Fruit fly (Drosophila melanogaster): ENCODE data around the gene Aduk.

Aduk gene

DNA sequence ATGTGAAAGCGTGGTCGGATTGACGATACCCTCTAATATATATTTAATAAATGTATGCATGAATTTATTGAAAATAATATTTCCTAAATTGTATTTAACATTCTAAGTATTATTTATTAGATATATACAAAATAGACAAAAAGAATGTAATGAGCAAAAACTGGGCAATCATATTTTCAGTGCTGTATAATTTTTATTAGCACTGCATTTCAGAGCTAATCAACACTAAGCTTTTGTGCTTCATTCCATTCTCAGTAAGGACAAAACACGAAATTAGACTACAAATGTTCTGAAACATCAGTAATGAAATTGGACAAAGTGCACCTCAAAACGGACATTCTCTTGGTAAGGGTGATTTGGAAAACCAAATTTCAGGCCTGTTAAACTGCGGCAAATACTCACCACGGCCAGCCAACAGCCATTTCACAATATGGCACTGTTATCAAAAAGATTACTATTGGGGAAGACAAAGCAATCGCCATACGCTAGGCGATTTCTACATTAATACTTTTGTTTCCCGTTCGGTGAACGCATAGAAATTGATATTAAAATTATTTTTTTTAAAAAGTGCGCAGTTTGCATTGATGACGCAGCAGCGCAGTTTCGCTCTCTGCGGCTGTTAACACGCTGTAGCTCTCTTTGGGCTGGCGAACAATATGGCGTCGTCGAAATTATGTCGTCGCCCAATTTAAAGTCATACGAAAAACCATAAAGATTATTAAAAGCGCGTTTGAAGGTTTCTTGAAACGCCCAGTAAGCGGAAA is 6.1 kb upstream of the Aduk start (continued):
- TF ChIP-seq z (GFP tag; IDR thresholded peaks at IDR 0.05) = no peak; the same call in 2 of the 3 replicates
- peak; percentile 92 for TF ChIP-seq CG1233 (GFP tag; optimal IDR thresholded peaks at IDR 0.05)
- peak; percentile 69 for TF ChIP-seq Side (GFP tag; optimal IDR thresholded peaks at IDR 0.05)
- peak; percentile 10 for TF ChIP-seq Sry-δ (GFP tag; optimal IDR thresholded peaks at IDR 0.05)
- TF ChIP-seq eyg (GFP tag; optimal IDR thresholded peaks at IDR 0.05) = peak; percentile 23
- TF ChIP-seq Max (GFP tag; optimal IDR thresholded peaks at IDR 0.05) = peak; percentile 83
- TF ChIP-seq h (optimal IDR thresholded peaks at IDR 0.05) = no peak
- TF ChIP-seq CG12744 (GFP tag; optimal IDR thresholded peaks at IDR 0.05) = no peak
- TF ChIP-seq ci (GFP tag; IDR thresholded peaks at IDR 0.05) = peak; percentile 79; the same call in 2 of the 3 replicates
- peak; percentile 49 for TF ChIP-seq Ravus (GFP tag; IDR thresholded peaks at IDR 0.05)
- TF ChIP-seq shn (GFP tag; optimal IDR thresholded peaks at IDR 0.05) = peak; percentile 81
- peak; percentile 22 to 65 for TF ChIP-seq chif (GFP tag; optimal IDR thresholded peaks at IDR 0.05)
- peak; percentile 80 for TF ChIP-seq CG32767 (GFP tag; IDR thresholded peaks at IDR 0.05)
- 0 out of 2 replicates have a peak, but pooled peaks have one; percentile 65 for TF ChIP-seq toy (GFP tag; IDR thresholded peaks at IDR 0.05)
- peak; percentile 92 for TF ChIP-seq Dek (tag; optimal IDR thresholded peaks at IDR 0.05)
- TF ChIP-seq odd (GFP tag; optimal IDR thresholded peaks at IDR 0.05) = peak; percentile 85
- TF ChIP-seq maf-S (GFP tag; optimal IDR thresholded peaks at IDR 0.05) = peak; percentile 70
- peak; percentile 89 for TF ChIP-seq HHEX (GFP tag; optimal IDR thresholded peaks at IDR 0.05)
- TF ChIP-seq CG13123 (GFP tag; optimal IDR thresholded peaks at IDR 0.05) = peak; percentile 79
- TF ChIP-seq dimm (GFP tag; IDR thresholded peaks at IDR 0.05) = no peak; the same call in 1 of the 2 replicates
- peak; percentile 65 to 79 for TF ChIP-seq Trl (optimal IDR thresholded peaks at IDR 0.05)
- peak; percentile 70 for TF ChIP-seq Trl (GFP tag; optimal IDR thresholded peaks at IDR 0.05)
- peak; percentile 74 to 91 for TF ChIP-seq dpn (GFP tag; optimal IDR thresholded peaks at IDR 0.05)
- TF ChIP-seq CG1832 (GFP tag; optimal IDR thresholded peaks at IDR 0.05) = no peak
- TF ChIP-seq CG10274 (GFP tag; optimal IDR thresholded peaks at IDR 0.05) = peak; percentile 85
- no peak for TF ChIP-seq otp (GFP tag; IDR thresholded peaks at IDR 0.05)
- TF ChIP-seq H15 (GFP tag; IDR thresholded peaks at IDR 0.05) = peak; percentile 66; the same call in 2 of the 3 replicates
- TF ChIP-seq CG12299 (tag; optimal IDR thresholded peaks at IDR 0.05) = peak; percentile 77
- TF ChIP-seq CG17612 (GFP tag; IDR thresholded peaks at IDR 0.05) = peak; percentile 67
- TF ChIP-seq gfzf (GFP tag; optimal IDR thresholded peaks at IDR 0.05) = no peak
- peak; percentile 64 for TF ChIP-seq CG12071 (GFP tag; optimal IDR thresholded peaks at IDR 0.05)
- TF ChIP-seq zfh1 (GFP tag; IDR thresholded peaks at IDR 0.05) = peak; percentile 77; the same call in 2 of the 3 replicates
- no peak for TF ChIP-seq zen2 (GFP tag; IDR thresholded peaks at IDR 0.05; ENCODE audit: partially characterized antibody)
- peak; percentile 94 for TF ChIP-seq Sox100B (GFP tag; optimal IDR thresholded peaks at IDR 0.05)
- peak; percentile 70 for TF ChIP-seq CG7357 (GFP tag; IDR thresholded peaks at IDR 0.05)
- peak; percentile 67 for TF ChIP-seq CG9609 (GFP tag; optimal IDR thresholded peaks at IDR 0.05)
- peak; percentile 92 for TF ChIP-seq bcd (GFP tag; optimal IDR thresholded peaks at IDR 0.05)
- peak; percentile 96 for TF ChIP-seq nmo (GFP tag; optimal IDR thresholded peaks at IDR 0.05)
- TF ChIP-seq Doc3 (GFP tag; IDR thresholded peaks at IDR 0.05; ENCODE audit: partially characterized antibody) = no peak
- TF ChIP-seq p53 (GFP tag; optimal IDR thresholded peaks at IDR 0.05) = peak; percentile 33
- peak; percentile 88 for TF ChIP-seq gcm (GFP tag; optimal IDR thresholded peaks at IDR 0.05)
- TF ChIP-seq onecut (GFP tag; IDR thresholded peaks at IDR 0.05) = peak; percentile 64
- peak; percentile 95 for TF ChIP-seq Meics (GFP tag; optimal IDR thresholded peaks at IDR 0.05)
- no peak for TF ChIP-seq BEAF-32 (GFP tag; optimal IDR thresholded peaks at IDR 0.05)
- TF ChIP-seq Abd-B (GFP tag; optimal IDR thresholded peaks at IDR 0.05) = peak; percentile 73
- TF ChIP-seq CG33213 (GFP tag; optimal IDR thresholded peaks at IDR 0.05) = peak; percentile 31
- TF ChIP-seq C15 (GFP tag; IDR thresholded peaks at IDR 0.05) = peak; percentile 32; the same call in 1 of the 3 replicates
- peak; percentile 77 for TF ChIP-seq tgo (GFP tag; IDR thresholded peaks at IDR 0.05)
- TF ChIP-seq sqz (GFP tag; optimal IDR thresholded peaks at IDR 0.05) = peak; percentile 78
- peak; percentile 93 for TF ChIP-seq CG17829 (tag; optimal IDR thresholded peaks at IDR 0.05)

Measured in whole organism, embryonic.